Worm (Caenorhabditis elegans): ENCODE measurements around the gene D1025.10.

ce11 chrX:14557352-14557935 is 40.8 kb downstream of the D1025.10 start:
- TF ChIP-seq tra-4 (tag; optimal IDR thresholded peaks at IDR 0.05) (no peak), ama-1 (optimal IDR thresholded peaks at IDR 0.05) (no peak), ceh-13 (GFP tag; optimal IDR thresholded peaks at IDR 0.05) (no peak)
